Fruit fly (Drosophila melanogaster) whole organism, wandering third instar larva: ENCODE measurements around the gene CG31624.
A peak's percentile ranks its signal among the peaks of the same experiment; 100 is the strongest.

Experiments used
- Abd-B ChIP-seq: fragments of >200 bp; optimal IDR thresholded peaks from 2 replicates; lab custom pipeline; 2017; ENCODE audit warnings: missing biosample characterization, missing genetic modification characterization
- CrebA ChIP-seq: fragments of 200-800 bp; sonication (Bioruptor generic); optimal IDR thresholded peaks from 2 replicates; lab custom pipeline; 2016; ENCODE audit warnings: missing biosample characterization, mild to moderate bottlenecking, missing genetic modification characterization, borderline replicate concordance
- HLH106 ChIP-seq: fragments of 200-800 bp; optimal IDR thresholded peaks from 3 replicates; lab custom pipeline; 2019; ENCODE audit warnings: missing biosample characterization, mild to moderate bottlenecking, missing genetic modification characterization, moderate library complexity
- Myc ChIP-seq: fragments of >200 bp; optimal IDR thresholded peaks from 2 replicates; lab custom pipeline; 2017
- OdsH ChIP-seq: fragments of 200-800 bp; sonication (Bioruptor generic); optimal IDR thresholded peaks from 2 replicates; lab custom pipeline; 2016; ENCODE audit warnings: missing biosample characterization, mild to moderate bottlenecking, missing genetic modification characterization
- Vsx2 ChIP-seq: fragments of 200-300, 225-300 bp; sonication (Bioruptor generic); optimal IDR thresholded peaks from 2 replicates; lab custom pipeline; 2018; ENCODE audit warnings: missing biosample characterization, missing genetic modification characterization; ENCODE audit not compliant: partially characterized antibody
- br ChIP-seq: fragments of 200-800 bp; sonication (Bioruptor generic); optimal IDR thresholded peaks from 2 replicates; lab custom pipeline; 2016; ENCODE audit warnings: missing biosample characterization, missing genetic modification characterization
- pan ChIP-seq: fragments of >200 bp; optimal IDR thresholded peaks from 2 replicates; lab custom pipeline; 2017
- usp ChIP-seq: fragments of >200 bp; optimal IDR thresholded peaks from 2 replicates; lab custom pipeline; 2017; ENCODE audit warnings: missing biosample characterization, missing genetic modification characterization

DNA sequence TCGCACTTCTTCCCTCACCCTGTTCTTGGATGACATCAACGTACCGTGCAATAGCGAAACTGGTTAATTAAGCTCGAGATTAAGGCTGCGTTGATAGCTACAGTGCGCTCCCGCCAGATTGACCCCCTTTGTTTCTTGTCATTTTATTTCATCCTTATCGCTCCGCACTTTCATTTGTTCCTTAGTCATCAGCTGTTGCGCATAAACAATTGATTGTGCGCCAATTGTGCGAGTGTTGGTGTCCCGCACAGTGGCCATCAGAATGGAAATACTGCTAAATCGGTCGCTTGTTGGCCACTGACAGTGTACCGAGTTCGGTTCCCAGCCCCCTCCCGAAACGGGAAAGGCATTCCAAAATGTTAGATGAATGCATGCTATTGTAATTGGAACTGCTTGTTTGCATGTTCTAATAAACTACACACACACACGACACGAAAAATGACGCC lies 19.5 kb upstream of the CG31624 start:
- TF ChIP-seq pan (no peak), br (peak; percentile 16), usp (GFP tag; lab: Kevin White, UChicago) (no peak), CrebA (GFP tag; lab: Kevin White, UChicago) (no peak), Vsx2 (GFP tag; lab: Kevin White, UChicago) (no peak), OdsH (GFP tag; lab: Kevin White, UChicago) (peak; percentile 4), Abd-B (no peak), HLH106 (tag; lab: Kevin White, UChicago) (peak; percentile 27), Myc (lab: Kevin White, UChicago) (no peak)
